Fruit fly (Drosophila melanogaster) whole organism, embryonic: ENCODE results near the gene CG31680.

Experiments
- ATbp ChIP-seq: fragments of 200-800 bp; sonication (Bioruptor generic); optimal IDR thresholded peaks from 2 replicates; lab custom pipeline; 2017; ENCODE audit warnings: missing biosample characterization, mild to moderate bottlenecking, missing genetic modification characterization, missing genetic modification reagents
- Ada2b ChIP-seq: fragments of 200-800 bp; sonication (Bioruptor generic); IDR thresholded peaks from 2 replicates; pipeline ENCODE4 v1.3.6; 2022; ENCODE audit warnings: missing biosample characterization, missing genetic modification characterization
- B-H1 ChIP-seq: fragments of 200-800 bp; sonication (Bioruptor generic); IDR thresholded peaks from 3 replicates; pipeline ENCODE4 v1.3.6; 2022; ENCODE audit warnings: missing biosample characterization, missing genetic modification characterization
- CG10543 ChIP-seq: fragments of 200-800 bp; sonication (Bioruptor generic); optimal IDR thresholded peaks from 3 replicates; lab custom pipeline; 2017; ENCODE audit warnings: missing biosample characterization, mild to moderate bottlenecking, missing genetic modification characterization, moderate library complexity
- CG12219 ChIP-seq: fragments of 200-800 bp; sonication (Bioruptor generic); optimal IDR thresholded peaks from 3 replicates; lab custom pipeline; 2018; ENCODE audit warnings: missing biosample characterization, mild to moderate bottlenecking, missing genetic modification characterization
- CG12744 ChIP-seq: fragments of 200-800 bp; sonication (Bioruptor generic); optimal IDR thresholded peaks from 2 replicates; lab custom pipeline; 2016; ENCODE audit warnings: missing biosample characterization, missing genetic modification characterization
- CG13287 ChIP-seq: fragments of 200-800 bp; sonication (Bioruptor generic); IDR thresholded peaks from 2 replicates; pipeline ENCODE4 v1.3.6; 2022; ENCODE audit warnings: missing biosample characterization, missing genetic modification characterization; ENCODE audit not compliant: partially characterized antibody
- CG14014 ChIP-seq: fragments of 200-800 bp; sonication (Bioruptor generic); IDR thresholded peaks from 2 replicates; pipeline ENCODE4 v1.3.6; 2022; ENCODE audit warnings: missing biosample characterization, missing genetic modification characterization
- CG14441 ChIP-seq: fragments of 200-800 bp; sonication (Bioruptor generic); IDR thresholded peaks from 2 replicates; pipeline ENCODE4 v1.3.6; 2022; ENCODE audit warnings: missing biosample characterization, missing genetic modification characterization
- CG16813 ChIP-seq: fragments of 200-800 bp; sonication (Bioruptor generic); IDR thresholded peaks from 3 replicates; pipeline ENCODE4 v1.3.6; 2022; ENCODE audit warnings: missing biosample characterization, missing genetic modification characterization; ENCODE audit not compliant: partially characterized antibody
- CG16863 ChIP-seq: fragments of 200-800 bp; sonication (Bioruptor generic); optimal IDR thresholded peaks from 3 replicates; lab custom pipeline; 2016; ENCODE audit warnings: missing biosample characterization, missing genetic modification characterization
- CG18011 ChIP-seq: fragments of 200-800 bp; sonication (Bioruptor generic); optimal IDR thresholded peaks from 2 replicates; lab custom pipeline; 2017; ENCODE audit warnings: missing biosample characterization, missing genetic modification characterization, mild to moderate bottlenecking, moderate library complexity, missing genotype
- CG30403 ChIP-seq: fragments of 200-800 bp; sonication (Bioruptor generic); optimal IDR thresholded peaks from 3 replicates; lab custom pipeline; 2016; ENCODE audit warnings: missing biosample characterization, missing genetic modification characterization
- CG31224 ChIP-seq: fragments of 200-800 bp; sonication (Bioruptor generic); IDR thresholded peaks from 2 replicates; pipeline ENCODE4 v1.3.6; 2022; ENCODE audit warnings: missing biosample characterization, missing genetic modification characterization
- CG31365 ChIP-seq: fragments of 200-800 bp; sonication (Bioruptor generic); optimal IDR thresholded peaks from 2 replicates; lab custom pipeline; 2018; ENCODE audit warnings: missing biosample characterization, mild to moderate bottlenecking, missing genetic modification characterization
- CG31441 ChIP-seq: fragments of 200-800 bp; sonication (Bioruptor generic); IDR thresholded peaks from 2 replicates; pipeline ENCODE4 v1.3.6; 2022; ENCODE audit warnings: missing biosample characterization, missing genetic modification characterization
- CG3407 ChIP-seq: fragments of 200-800 bp; sonication (Bioruptor generic); optimal IDR thresholded peaks from 2 replicates; lab custom pipeline; 2018; ENCODE audit warnings: missing biosample characterization, mild to moderate bottlenecking, missing genetic modification characterization
- CG34224 ChIP-seq: fragments of 200-800 bp; sonication (Bioruptor generic); IDR thresholded peaks from 3 replicates; pipeline ENCODE4 v1.3.6; 2022; ENCODE audit warnings: missing biosample characterization, missing genetic modification characterization; ENCODE audit not compliant: partially characterized antibody
- CG9215 ChIP-seq: fragments of 200-800 bp; sonication (Bioruptor generic); IDR thresholded peaks from 2 replicates; pipeline ENCODE4 v1.3.6; 2022; ENCODE audit warnings: missing biosample characterization, missing genetic modification characterization
- CG9437 ChIP-seq: fragments of 200-800 bp; sonication (Bioruptor generic); optimal IDR thresholded peaks from 2 replicates; lab custom pipeline; 2018; ENCODE audit warnings: missing biosample characterization, mild to moderate bottlenecking, missing genetic modification characterization
- D19B ChIP-seq: fragments of 200-800 bp; sonication (Bioruptor generic); optimal IDR thresholded peaks from 2 replicates; lab custom pipeline; 2017; ENCODE audit warnings: missing biosample characterization, mild to moderate bottlenecking, missing genetic modification characterization
- Dbx ChIP-seq: fragments of 200-800 bp; sonication (Bioruptor generic); IDR thresholded peaks from 3 replicates; pipeline ENCODE4 v1.3.6; 2022; ENCODE audit warnings: missing biosample characterization, missing genetic modification characterization
- Doc3 ChIP-seq: fragments of 200-800 bp; sonication (Bioruptor generic); IDR thresholded peaks from 3 replicates; pipeline ENCODE4 v1.3.6; 2022; ENCODE audit warnings: missing biosample characterization, missing genetic modification characterization; ENCODE audit not compliant: partially characterized antibody
- Hr51 ChIP-seq, 2 experiments: fragments of 200-800 bp; sonication (Bioruptor generic); optimal IDR thresholded peaks; 2 replicates in 1 of 2; 3 replicates in 1 of 2; lab custom pipeline; 2016 to 2018; ENCODE audit warnings: missing biosample characterization in 2 of 2, missing genetic modification characterization in 2 of 2, mild to moderate bottlenecking in 1 of 2, moderate library complexity in 1 of 2
- Jarid2 ChIP-seq: fragments of 200-800 bp; sonication (Bioruptor generic); optimal IDR thresholded peaks from 3 replicates; lab custom pipeline; 2017; ENCODE audit warnings: mild to moderate bottlenecking, missing biosample characterization, missing genetic modification reagents, missing genetic modification characterization
- MESR4 ChIP-seq: fragments of 200-800 bp; sonication (Bioruptor generic); optimal IDR thresholded peaks from 2 replicates; lab custom pipeline; 2018; ENCODE audit warnings: missing biosample characterization, mild to moderate bottlenecking, missing genetic modification characterization, moderate library complexity
- Pdp1 ChIP-seq, 2 experiments: fragments of 200-800 bp; sonication (Bioruptor generic); optimal IDR thresholded peaks; 3 replicates each; lab custom pipeline; 2016; ENCODE audit warnings: missing biosample characterization in 2 of 2, missing genetic modification characterization in 2 of 2, mild to moderate bottlenecking in 1 of 2, moderate library complexity in 1 of 2
- Scr ChIP-seq: fragments of 200-800 bp; sonication (Bioruptor generic); IDR thresholded peaks from 2 replicates; pipeline ENCODE4 v1.3.6; 2022; ENCODE audit warnings: missing biosample characterization, missing genetic modification characterization; ENCODE audit not compliant: partially characterized antibody
- Usf ChIP-seq: fragments of 200-800 bp; sonication (Bioruptor generic); optimal IDR thresholded peaks from 2 replicates; lab custom pipeline; 2017; ENCODE audit warnings: missing genotype, missing biosample characterization, missing genetic modification characterization
- bbx ChIP-seq: fragments of 200-800 bp; sonication (Bioruptor generic); IDR thresholded peaks from 2 replicates; pipeline ENCODE4 v1.3.6; 2022; ENCODE audit warnings: missing biosample characterization, missing genetic modification characterization; ENCODE audit not compliant: partially characterized antibody
- br ChIP-seq: fragments of >200 bp; optimal IDR thresholded peaks from 2 replicates; lab custom pipeline; 2017
- btn ChIP-seq: fragments of 200-800 bp; sonication (Bioruptor generic); optimal IDR thresholded peaks from 2 replicates; lab custom pipeline; 2016; ENCODE audit warnings: missing biosample characterization, missing genetic modification characterization
- da ChIP-seq: fragments of 200-800 bp; sonication (Bioruptor generic); optimal IDR thresholded peaks from 2 replicates; lab custom pipeline; 2016; ENCODE audit warnings: missing biosample characterization, missing genetic modification characterization
- ftz-f1 ChIP-seq: fragments of 200-800 bp; sonication (Bioruptor generic); optimal IDR thresholded peaks from 2 replicates; lab custom pipeline; 2016; ENCODE audit warnings: missing biosample characterization, missing genetic modification characterization
- gro ChIP-seq: fragments of 200-800 bp; sonication (Bioruptor generic); optimal IDR thresholded peaks from 2 replicates; lab custom pipeline; 2016; ENCODE audit warnings: missing biosample characterization, missing genetic modification characterization
- her ChIP-seq: fragments of 200-800 bp; sonication (Bioruptor generic); optimal IDR thresholded peaks from 2 replicates; lab custom pipeline; 2016; ENCODE audit warnings: missing biosample characterization, missing genetic modification characterization
- ken ChIP-seq: fragments of 200-800 bp; sonication (Bioruptor generic); IDR thresholded peaks from 3 replicates; pipeline ENCODE4 v1.3.6; 2022; ENCODE audit warnings: missing biosample characterization, missing genetic modification characterization
- mld ChIP-seq: fragments of 200-800 bp; sonication (Bioruptor generic); IDR thresholded peaks from 3 replicates; pipeline ENCODE4 v1.3.6; 2022; ENCODE audit warnings: missing biosample characterization, missing genetic modification characterization; ENCODE audit not compliant: partially characterized antibody
- nmo ChIP-seq: fragments of 200-800 bp; sonication (Bioruptor generic); optimal IDR thresholded peaks from 2 replicates; lab custom pipeline; 2018; ENCODE audit warnings: missing biosample characterization, mild to moderate bottlenecking, missing genetic modification characterization, moderate library complexity
- p53 ChIP-seq: fragments of 200-800 bp; sonication (Bioruptor generic); optimal IDR thresholded peaks from 2 replicates; lab custom pipeline; 2016; ENCODE audit warnings: missing biosample characterization, missing genetic modification characterization
- rib ChIP-seq: fragments of 200-800 bp; sonication (Bioruptor generic); IDR thresholded peaks from 2 replicates; pipeline ENCODE4 v1.3.6; 2022; ENCODE audit warnings: missing biosample characterization, missing genetic modification characterization
- sens-2 ChIP-seq: fragments of 200-800 bp; sonication (Bioruptor generic); IDR thresholded peaks from 2 replicates; pipeline ENCODE4 v1.3.6; 2022; ENCODE audit warnings: missing biosample characterization, missing genetic modification characterization
- sqz ChIP-seq: fragments of 200-800 bp; sonication (Bioruptor generic); optimal IDR thresholded peaks from 3 replicates; lab custom pipeline; 2018; ENCODE audit warnings: missing biosample characterization, mild to moderate bottlenecking, missing genetic modification characterization
- tio ChIP-seq: fragments of 200-800 bp; sonication (Bioruptor generic); optimal IDR thresholded peaks from 2 replicates; lab custom pipeline; 2017; ENCODE audit warnings: missing biosample characterization, missing genetic modification characterization, inconsistent platforms
- tll ChIP-seq, 2 experiments: fragments of 200-800 bp in 1 of 2; fragments of >200 bp in 1 of 2; sonication (Bioruptor generic) in 1 of 2; optimal IDR thresholded peaks; 2 replicates each; lab custom pipeline; 2017 to 2019; ENCODE audit warnings: missing biosample characterization in 2 of 2, missing genetic modification characterization in 2 of 2, mild to moderate bottlenecking in 1 of 2, moderate library complexity in 1 of 2
- trh ChIP-seq: fragments of 200-800 bp; sonication (Bioruptor generic); optimal IDR thresholded peaks from 2 replicates; lab custom pipeline; 2016; ENCODE audit warnings: missing biosample characterization, missing genetic modification characterization
- twi ChIP-seq: fragments of 200-800 bp; optimal IDR thresholded peaks from 2 replicates; lab custom pipeline; 2019; ENCODE audit warnings: missing biosample characterization, mild to moderate bottlenecking, missing genetic modification characterization, moderate library complexity
- unc-4 ChIP-seq: fragments of 200-800 bp; sonication (Bioruptor generic); IDR thresholded peaks from 2 replicates; pipeline ENCODE4 v1.3.6; 2022; ENCODE audit warnings: missing biosample characterization, missing genetic modification characterization; ENCODE audit not compliant: partially characterized antibody
- usp ChIP-seq: fragments of >200 bp; optimal IDR thresholded peaks from 2 replicates; lab custom pipeline; 2017; ENCODE audit warnings: missing biosample characterization, missing genetic modification characterization
- zen2 ChIP-seq: fragments of 200-800 bp; sonication (Bioruptor generic); IDR thresholded peaks from 3 replicates; pipeline ENCODE4 v1.3.6; 2022; ENCODE audit warnings: missing biosample characterization, missing genetic modification characterization; ENCODE audit not compliant: partially characterized antibody

Gene CG31680

dm6 chr2L:20647240-20647908 is 7.5 kb downstream of the CG31680 start (continued):
- TF ChIP-seq twi (peak; percentile 1), Dbx (GFP tag; lab: Robert Waterston, UW) (no peak), ATbp (GFP tag; lab: Kevin White, UChicago) (no peak), CG3407 (GFP tag; lab: Kevin White, UChicago) (no peak), CG31441 (GFP tag; lab: Robert Waterston, UW) (no peak), Doc3 (GFP tag; lab: Robert Waterston, UW) (no peak), ftz-f1 (GFP tag; lab: Kevin White, UChicago) (peak; percentile 0), sens-2 (GFP tag; lab: Robert Waterston, UW) (no peak), B-H1 (no peak), CG13287 (GFP tag; lab: Robert Waterston, UW) (no peak), tio (GFP tag; lab: Kevin White, UChicago) (no peak), Scr (GFP tag; lab: Robert Waterston, UW) (no peak), nmo (GFP tag; lab: Kevin White, UChicago) (peak; percentile 50), CG12744 (GFP tag; lab: Kevin White, UChicago) (no peak), MESR4 (GFP tag; lab: Kevin White, UChicago) (peak; percentile 100), CG16813 (no peak), Pdp1 (GFP tag; optimal IDR thresholded peaks at IDR 0.05; lab: Kevin White, UChicago) (peak in 1 of 2 experiments; percentile 90), CG9215 (GFP tag; lab: Robert Waterston, UW) (no peak), CG12219 (GFP tag; lab: Kevin White, UChicago) (no peak), br (lab: Kevin White, UChicago) (no peak), CG16863 (GFP tag; lab: Kevin White, UChicago) (no peak), mld (GFP tag; lab: Robert Waterston, UW) (no peak), btn (GFP tag; lab: Kevin White, UChicago) (no peak), Usf (no peak), D19B (no peak), CG31365 (no peak), Ada2b (no peak), unc-4 (GFP tag; lab: Robert Waterston, UW) (no peak), sqz (GFP tag; lab: Kevin White, UChicago) (no peak), CG14441 (no peak), her (peak; percentile 5), CG10543 (GFP tag; lab: Kevin White, UChicago) (no peak), CG18011 (GFP tag; lab: Kevin White, UChicago) (no peak), zen2 (no peak), trh (GFP tag; lab: Kevin White, UChicago) (no peak), p53 (GFP tag; lab: Kevin White, UChicago) (no peak), gro (no peak), ken (GFP tag; lab: Robert Waterston, UW) (no peak), CG31224 (no peak), CG9437 (no peak), tll (GFP tag; optimal IDR thresholded peaks at IDR 0.05; lab: Kevin White, UChicago) (no peak), bbx (GFP tag; lab: Robert Waterston, UW) (no peak), Hr51 (GFP tag; optimal IDR thresholded peaks at IDR 0.05; lab: Kevin White, UChicago) (no peak), usp (no peak), CG30403 (no peak), rib (GFP tag; lab: Robert Waterston, UW) (no peak), CG14014 (GFP tag; lab: Robert Waterston, UW) (no peak), CG34224 (GFP tag; lab: Robert Waterston, UW) (no peak), Jarid2 (GFP tag; lab: Kevin White, UChicago) (no peak), da (GFP tag; lab: Kevin White, UChicago) (no peak)
